Fruit fly (Drosophila melanogaster): ENCODE data around the gene CG33189.
A peak's percentile ranks its signal among the peaks of the same experiment; 100 is the strongest.

Gene CG33189

DNA sequence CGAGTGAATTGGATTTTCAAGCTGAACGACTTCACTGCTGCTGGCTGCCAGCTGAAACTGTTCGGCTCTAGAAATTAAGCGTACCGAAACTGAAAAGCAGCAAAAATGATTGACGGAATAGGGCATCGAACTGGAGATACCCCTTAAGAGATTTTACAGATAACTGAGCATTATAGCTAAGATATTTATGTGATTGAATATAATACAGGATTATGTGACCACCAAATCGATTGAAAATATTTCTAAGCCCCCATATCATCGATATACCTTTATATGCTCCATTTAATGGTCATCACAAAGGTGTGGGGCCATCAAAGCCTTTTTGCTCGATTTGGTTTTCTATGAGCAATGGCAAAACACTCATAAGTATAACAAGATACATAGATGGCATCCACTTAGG is 4.2 kb upstream of the CG33189 start (continued):
- TF ChIP-seq Sox102F (GFP tag; optimal IDR thresholded peaks at IDR 0.05) (peak; percentile 65), jumu (GFP tag; optimal IDR thresholded peaks at IDR 0.05) (peak; percentile 25), Drgx (GFP tag; IDR thresholded peaks at IDR 0.05) (peak; percentile 76), slp2 (GFP tag; optimal IDR thresholded peaks at IDR 0.05) (peak; percentile 2), wek (GFP tag; optimal IDR thresholded peaks at IDR 0.05) (no peak), B-H1 (GFP tag; IDR thresholded peaks at IDR 0.05) (peak; percentile 47; the same call in 2 of the 3 replicates), Six4 (GFP tag; optimal IDR thresholded peaks at IDR 0.05) (no peak), CG42726 (GFP tag; IDR thresholded peaks at IDR 0.05; ENCODE audit: partially characterized antibody) (no peak), maf-S (GFP tag; optimal IDR thresholded peaks at IDR 0.05) (no peak), CG33557 (GFP tag; optimal IDR thresholded peaks at IDR 0.05) (no peak), Ets65A (GFP tag) (peak; percentile 85), CG10209 (GFP tag; optimal IDR thresholded peaks at IDR 0.05) (peak; percentile 32), CG30020 (tag; optimal IDR thresholded peaks at IDR 0.05) (no peak), CG4404 (GFP tag; IDR thresholded peaks at IDR 0.05) (0 out of 2 replicates have a peak, but pooled peaks have one; percentile 18), CG7987 (GFP tag; optimal IDR thresholded peaks at IDR 0.05) (no peak), cas (GFP tag; IDR thresholded peaks at IDR 0.05) (peak; percentile 29; the same call in 1 of the 2 replicates), CG10462 (GFP tag; optimal IDR thresholded peaks at IDR 0.05) (no peak), Dp (GFP tag; optimal IDR thresholded peaks at IDR 0.05) (no peak), pnt (GFP tag; optimal IDR thresholded peaks at IDR 0.05) (peak; percentile 53), Ssrp (tag; optimal IDR thresholded peaks at IDR 0.05) (peak; percentile 30), CG7357 (GFP tag; IDR thresholded peaks at IDR 0.05) (0 out of 3 replicates have a peak, but pooled peaks have one; percentile 44), Atf6 (GFP tag; IDR thresholded peaks at IDR 0.05) (peak; percentile 79), HLH3B (GFP tag; IDR thresholded peaks at IDR 0.05) (peak; percentile 74), zf30C (GFP tag; optimal IDR thresholded peaks at IDR 0.05) (no peak), CG17361 (GFP tag; IDR thresholded peaks at IDR 0.05) (no peak), row (GFP tag; IDR thresholded peaks at IDR 0.05) (peak; percentile 78), exex (tag; optimal IDR thresholded peaks at IDR 0.05) (no peak), CG43689 (GFP tag; IDR thresholded peaks at IDR 0.05) (0 out of 2 replicates have a peak, but pooled peaks have one; percentile 36), Doc2 (GFP tag; IDR thresholded peaks at IDR 0.05) (no peak), Rx (GFP tag; IDR thresholded peaks at IDR 0.05) (peak; percentile 37; the same call in 1 of the 2 replicates), MTF-1 (GFP tag; optimal IDR thresholded peaks at IDR 0.05; ENCODE audit: borderline replicate concordance) (no peak), ems (GFP tag; optimal IDR thresholded peaks at IDR 0.05) (peak; percentile 1), Elba2 (GFP tag; optimal IDR thresholded peaks at IDR 0.05) (no peak), CG12155 (GFP tag; optimal IDR thresholded peaks at IDR 0.05) (no peak), tgo (GFP tag; IDR thresholded peaks at IDR 0.05) (peak; percentile 58; the same call in 2 of the 3 replicates), Dad (GFP tag; optimal IDR thresholded peaks at IDR 0.05) (peak; percentile 23), CG6813 (GFP tag; optimal IDR thresholded peaks at IDR 0.05) (peak; percentile 17), pb (GFP tag; optimal IDR thresholded peaks at IDR 0.05) (peak; percentile 3), ro (GFP tag; IDR thresholded peaks at IDR 0.05) (0 out of 2 replicates have a peak, but pooled peaks have one; percentile 23), vvl (GFP tag; IDR thresholded peaks at IDR 0.05) (peak; percentile 80), luna (GFP tag; optimal IDR thresholded peaks at IDR 0.05) (no peak), croc (GFP tag; conservative IDR thresholded peaks at IDR 0.05) (no peak), C15 (GFP tag; IDR thresholded peaks at IDR 0.05) (no peak), pan (optimal IDR thresholded peaks at IDR 0.05) (no peak), pan (GFP tag; optimal IDR thresholded peaks at IDR 0.05 in 1 of 2, IDR thresholded peaks at IDR 0.05 in 1 of 2) (peak in 1 of 2 experiments; percentile 80), lbe (GFP tag; optimal IDR thresholded peaks at IDR 0.05) (no peak), dm (GFP tag; optimal IDR thresholded peaks at IDR 0.05) (peak; percentile 33), lov (optimal IDR thresholded peaks at IDR 0.05) (no peak), lov (GFP tag; IDR thresholded peaks at IDR 0.05) (no peak), gce (GFP tag; IDR thresholded peaks at IDR 0.05) (no peak), GATAe (GFP tag; conservative IDR thresholded peaks at IDR 0.05) (no peak), CG8089 (GFP tag; optimal IDR thresholded peaks at IDR 0.05) (no peak), en (GFP tag; optimal IDR thresholded peaks at IDR 0.05) (no peak)

Data from whole organism, embryonic.